Worm (Caenorhabditis elegans) whole organism, L1 larva: ENCODE data around the gene C35D10.3.

Experiments used
- C04F5.9 ChIP-seq: sonication (generic microtip); optimal IDR thresholded peaks from 2 replicates; lab custom pipeline; 2016; ENCODE audit warnings: missing genetic modification characterization, missing compliant biosample characterization
- C16A3.4 ChIP-seq: fragments of 150-350 bp; optimal IDR thresholded peaks from 2 replicates; lab custom pipeline; 2014; ENCODE audit warnings: missing biosample characterization, missing genetic modification characterization
- C34B4.2 ChIP-seq: sonication (generic microtip); optimal IDR thresholded peaks from 2 replicates; lab custom pipeline; 2017; ENCODE audit warnings: mild to moderate bottlenecking, missing genetic modification characterization, missing compliant biosample characterization
- F16B12.6 ChIP-seq: fragments of 150-350 bp; optimal IDR thresholded peaks from 2 replicates; lab custom pipeline; 2014; ENCODE audit warnings: missing biosample characterization, missing genetic modification characterization
- alr-1 ChIP-seq: fragments of 200-800 bp; sonication (Bioruptor generic); optimal IDR thresholded peaks from 2 replicates; lab custom pipeline; 2018; ENCODE audit warnings: borderline replicate concordance, mild to moderate bottlenecking, missing genetic modification characterization, missing compliant biosample characterization
- aly-2 ChIP-seq: fragments of 150-350 bp; optimal IDR thresholded peaks from 2 replicates; lab custom pipeline; 2014; ENCODE audit warnings: missing biosample characterization, missing genetic modification characterization
- ama-1 ChIP-seq: fragments of 150-350 bp; optimal IDR thresholded peaks from 2 replicates; lab custom pipeline; 2014
- ceh-63 ChIP-seq: fragments of 200-800 bp; sonication (Bioruptor generic); optimal IDR thresholded peaks from 2 replicates; lab custom pipeline; 2018; ENCODE audit warnings: mild to moderate bottlenecking, missing genetic modification characterization, missing compliant biosample characterization
- ceh-82 ChIP-seq, 3 experiments: fragments of 150-350 bp in 1 of 3; sonication (generic microtip) in 2 of 3; optimal IDR thresholded peaks; 2 replicates each; lab custom pipeline; 2014 to 2017; ENCODE audit warnings: missing biosample characterization in 3 of 3, missing genetic modification characterization in 3 of 3
- ceh-90 ChIP-seq: sonication (generic microtip); optimal IDR thresholded peaks from 2 replicates; lab custom pipeline; 2016; ENCODE audit warnings: missing genetic modification characterization, missing compliant biosample characterization
- dpl-1 ChIP-seq, 3 experiments: fragments of 150-350 bp in 2 of 3; sonication (generic microtip) in 1 of 3; optimal IDR thresholded peaks; 2 replicates each; lab custom pipeline; 2014 to 2017; ENCODE audit warnings: missing biosample characterization in 3 of 3, missing genetic modification characterization in 3 of 3, missing genetic modification reagents in 3 of 3
- efl-3 ChIP-seq: fragments of 200-800 bp; sonication (Bioruptor generic); optimal IDR thresholded peaks from 2 replicates; lab custom pipeline; 2018; ENCODE audit warnings: mild to moderate bottlenecking, missing genetic modification characterization, missing compliant biosample characterization
- egl-27 ChIP-seq, 2 experiments: fragments of 150-350 bp in 1 of 2; sonication (generic microtip); optimal IDR thresholded peaks; 3 replicates each; lab custom pipeline; 2017 to 2018; ENCODE audit warnings: missing biosample characterization in 2 of 2, missing genetic modification characterization in 2 of 2, missing genetic modification reagents in 2 of 2
- elt-2 ChIP-seq: sonication (generic microtip); optimal IDR thresholded peaks from 2 replicates; lab custom pipeline; 2016; ENCODE audit warnings: missing genetic modification characterization, mild to moderate bottlenecking, inconsistent platforms, missing compliant biosample characterization, missing genetic modification reagents
- elt-3 ChIP-seq, 6 experiments: fragments of 150-350 bp in 1 of 6; sonication (generic microtip); optimal IDR thresholded peaks; 2 replicates each; lab custom pipeline; 2017 to 2018; ENCODE audit warnings: missing biosample characterization in 6 of 6, missing genetic modification characterization in 6 of 6, inconsistent platforms in 1 of 6
- ets-5 ChIP-seq: fragments of 200-800 bp; sonication (Bioruptor generic); IDR thresholded peaks from 2 replicates; pipeline ENCODE4 v1.3.6; 2022; ENCODE audit warnings: missing genetic modification characterization, missing compliant biosample characterization
- fkh-4 ChIP-seq: sonication (generic microtip); optimal IDR thresholded peaks from 2 replicates; lab custom pipeline; 2016; ENCODE audit warnings: missing compliant biosample characterization, missing genetic modification characterization, borderline replicate concordance
- fkh-8 ChIP-seq: sonication (generic microtip); optimal IDR thresholded peaks from 2 replicates; lab custom pipeline; 2016; ENCODE audit warnings: mild to moderate bottlenecking, missing genetic modification characterization, missing compliant biosample characterization
- hlh-4 ChIP-seq: sonication (generic microtip); optimal IDR thresholded peaks from 2 replicates; lab custom pipeline; 2016; ENCODE audit warnings: mild to moderate bottlenecking, missing genetic modification characterization, missing compliant biosample characterization
- hpl-2 ChIP-seq: fragments of 150-350 bp; optimal IDR thresholded peaks from 2 replicates; lab custom pipeline; 2014; ENCODE audit warnings: missing biosample characterization, missing genetic modification reagents, missing genetic modification characterization
- isw-1 ChIP-seq: fragments of 200-800 bp; sonication (Bioruptor generic); IDR thresholded peaks from 2 replicates; pipeline ENCODE4 v1.3.6; 2022; ENCODE audit warnings: missing genetic modification characterization, missing compliant biosample characterization
- lin-13 ChIP-seq: fragments of 150-350 bp; optimal IDR thresholded peaks from 2 replicates; lab custom pipeline; 2014; ENCODE audit warnings: missing biosample characterization, missing genetic modification reagents, missing genetic modification characterization
- lin-39 ChIP-seq: fragments of 150-350 bp; optimal IDR thresholded peaks from 2 replicates; lab custom pipeline; 2014; ENCODE audit warnings: missing biosample characterization, missing genetic modification reagents, missing genetic modification characterization
- mdl-1 ChIP-seq, 2 experiments: fragments of 150-350 bp; optimal IDR thresholded peaks; 2 replicates each; lab custom pipeline; 2014 to 2017; ENCODE audit warnings: missing biosample characterization in 2 of 2, missing genetic modification characterization in 2 of 2, inconsistent platforms in 1 of 2
- mef-2 ChIP-seq: fragments of 150-350 bp; optimal IDR thresholded peaks from 2 replicates; lab custom pipeline; 2014; ENCODE audit warnings: missing biosample characterization, missing genetic modification characterization
- nhr-11 ChIP-seq: fragments of 150-350 bp; optimal IDR thresholded peaks from 2 replicates; lab custom pipeline; 2014; ENCODE audit warnings: missing biosample characterization, missing genetic modification characterization
- nhr-19 ChIP-seq: fragments of 200-800 bp; sonication (Bioruptor generic); conservative IDR thresholded peaks from 2 replicates; pipeline ENCODE4 v1.3.6; 2022; ENCODE audit warnings: missing genetic modification characterization, missing compliant biosample characterization
- nhr-28 ChIP-seq: fragments of 150-350 bp; optimal IDR thresholded peaks from 2 replicates; lab custom pipeline; 2014; ENCODE audit warnings: missing biosample characterization, missing genetic modification characterization
- nhr-47 ChIP-seq: sonication (generic microtip); optimal IDR thresholded peaks from 2 replicates; lab custom pipeline; 2016; ENCODE audit warnings: mild to moderate bottlenecking, missing genetic modification characterization, moderate library complexity, missing compliant biosample characterization
- nhr-71 ChIP-seq: sonication (generic microtip); optimal IDR thresholded peaks from 2 replicates; lab custom pipeline; 2016; ENCODE audit warnings: mild to moderate bottlenecking, missing genetic modification characterization, moderate library complexity, missing compliant biosample characterization
- nhr-76 ChIP-seq: sonication (generic microtip); optimal IDR thresholded peaks from 2 replicates; lab custom pipeline; 2017; ENCODE audit warnings: missing biosample characterization, missing genetic modification characterization
- nhr-77 ChIP-seq: fragments of 150-350 bp; optimal IDR thresholded peaks from 2 replicates; lab custom pipeline; 2014; ENCODE audit warnings: missing biosample characterization, missing genetic modification characterization
- nhr-85 ChIP-seq: sonication (generic microtip); peaks from one replicate; lab custom pipeline; 2016; ENCODE audit warnings: missing genetic modification characterization, inconsistent platforms, missing compliant biosample characterization
- nhr-90 ChIP-seq: sonication (generic microtip); optimal IDR thresholded peaks from 2 replicates; lab custom pipeline; 2016; ENCODE audit warnings: mild to moderate bottlenecking, missing genetic modification characterization, missing compliant biosample characterization; ENCODE audit not compliant: poor library complexity
- pag-3 ChIP-seq: sonication (generic microtip); optimal IDR thresholded peaks from 2 replicates; lab custom pipeline; 2017; ENCODE audit warnings: missing genetic modification characterization, mild to moderate bottlenecking, missing compliant biosample characterization, antibody characterized with exemption, borderline replicate concordance; ENCODE audit not compliant: insufficient read depth
- pax-3 ChIP-seq: fragments of 200-800 bp; sonication (Bioruptor generic); optimal IDR thresholded peaks from 2 replicates; lab custom pipeline; 2018; ENCODE audit warnings: mild to moderate bottlenecking, missing genetic modification characterization, moderate library complexity, missing compliant biosample characterization
- pqm-1 ChIP-seq: sonication (generic microtip); optimal IDR thresholded peaks from 3 replicates; lab custom pipeline; 2017; ENCODE audit warnings: missing biosample characterization, missing genetic modification characterization
- skn-1 ChIP-seq: fragments of 150-350 bp; optimal IDR thresholded peaks from 2 replicates; lab custom pipeline; 2014; ENCODE audit warnings: missing biosample characterization, missing genetic modification characterization
- snu-23 ChIP-seq: sonication (generic microtip); optimal IDR thresholded peaks from 2 replicates; lab custom pipeline; 2016; ENCODE audit warnings: missing genetic modification characterization, missing compliant biosample characterization
- sox-4 ChIP-seq: sonication (generic microtip); optimal IDR thresholded peaks from 2 replicates; lab custom pipeline; 2016; ENCODE audit warnings: missing genetic modification characterization, missing compliant biosample characterization
- sptf-1 ChIP-seq: fragments of 150-350 bp; optimal IDR thresholded peaks from 2 replicates; lab custom pipeline; 2014; ENCODE audit warnings: missing biosample characterization, missing genetic modification characterization
- swsn-7 ChIP-seq: sonication (generic microtip); optimal IDR thresholded peaks from 2 replicates; lab custom pipeline; 2016; ENCODE audit warnings: missing genetic modification characterization, missing compliant biosample characterization
- tbx-2 ChIP-seq: sonication (generic microtip); optimal IDR thresholded peaks from 2 replicates; lab custom pipeline; 2016; ENCODE audit warnings: missing genetic modification characterization, missing compliant biosample characterization
- tlp-1 ChIP-seq: fragments of 150-350 bp; optimal IDR thresholded peaks from 2 replicates; lab custom pipeline; 2014; ENCODE audit warnings: missing biosample characterization, missing genetic modification characterization
- unc-30 ChIP-seq: sonication (generic microtip); optimal IDR thresholded peaks from 2 replicates; lab custom pipeline; 2017; ENCODE audit warnings: missing biosample characterization, missing genetic modification characterization
- unc-86 ChIP-seq: sonication (generic microtip); optimal IDR thresholded peaks from 2 replicates; lab custom pipeline; 2016; ENCODE audit warnings: missing genetic modification characterization, missing compliant biosample characterization
- unc-98 ChIP-seq: fragments of 200-800 bp; sonication (Bioruptor generic); IDR thresholded peaks from 2 replicates; pipeline ENCODE4 v1.3.6; 2022; ENCODE audit warnings: missing genetic modification characterization, missing compliant biosample characterization
- vab-15 ChIP-seq: sonication (generic microtip); optimal IDR thresholded peaks from 2 replicates; lab custom pipeline; 2017; ENCODE audit warnings: missing genotype, mild to moderate bottlenecking, missing genetic modification characterization, missing compliant biosample characterization
- xbp-1 ChIP-seq: sonication (generic microtip); optimal IDR thresholded peaks from 2 replicates; lab custom pipeline; 2016; ENCODE audit warnings: missing genetic modification characterization, missing compliant biosample characterization
- zag-1 ChIP-seq: fragments of 150-350 bp; optimal IDR thresholded peaks from 2 replicates; lab custom pipeline; 2014; ENCODE audit warnings: missing biosample characterization, missing genetic modification characterization
- zip-4 ChIP-seq: fragments of 200-800 bp; sonication (Bioruptor generic); optimal IDR thresholded peaks from 2 replicates; lab custom pipeline; 2018; ENCODE audit warnings: mild to moderate bottlenecking, missing genetic modification characterization, moderate library complexity, missing compliant biosample characterization
- ztf-11 ChIP-seq, 2 experiments: sonication (generic microtip); optimal IDR thresholded peaks; 2 replicates each; lab custom pipeline; 2016 to 2017; ENCODE audit warnings: missing genetic modification characterization in 2 of 2, missing biosample characterization in 1 of 2, missing compliant biosample characterization in 1 of 2
- ztf-4 ChIP-seq: fragments of 150-350 bp; optimal IDR thresholded peaks from 2 replicates; lab custom pipeline; 2014; ENCODE audit warnings: missing biosample characterization, missing genetic modification characterization

The C35D10.3 gene

DNA sequence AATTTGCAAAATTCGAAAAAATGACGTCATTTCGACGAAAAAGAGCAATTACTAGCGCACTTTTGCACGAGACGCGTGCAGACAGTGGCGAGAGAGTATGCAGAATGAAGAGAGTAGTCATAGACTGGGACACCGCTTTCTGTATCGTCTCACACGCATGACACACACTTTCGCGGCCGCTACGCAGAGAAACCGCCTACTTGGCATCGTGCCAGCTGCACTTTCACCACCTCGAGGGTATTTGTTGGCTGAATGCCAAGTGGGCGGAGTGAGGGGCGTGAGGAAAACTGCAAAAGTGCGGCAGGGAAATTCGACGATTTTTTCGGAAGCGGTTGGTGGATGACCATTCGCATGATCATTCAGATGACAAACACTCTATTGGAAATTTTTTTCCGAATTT lies 31.0 kb downstream of the C35D10.3 start:
- TF ChIP-seq ama-1 (lab: Kevin White, UChicago) (no peak), sox-4 (tag; lab: Kevin White, UChicago) (peak; percentile 99), nhr-28 (tag; lab: Kevin White, UChicago) (no peak), unc-86 (tag; lab: Kevin White, UChicago) (peak; percentile 100), nhr-85 (tag; lab: Kevin White, UChicago) (peak; percentile 100), lin-13 (GFP tag; lab: Kevin White, UChicago) (peak; percentile 100), fkh-4 (tag; lab: Kevin White, UChicago) (peak; percentile 93), isw-1 (peak; percentile 98), nhr-11 (tag; lab: Kevin White, UChicago) (peak; percentile 94), ztf-4 (tag; lab: Kevin White, UChicago) (peak; percentile 99), unc-98 (GFP tag; lab: Robert Waterston, UW) (peak; percentile 80), pqm-1 (tag; lab: Kevin White, UChicago) (peak; percentile 95), zip-4 (GFP tag; lab: Kevin White, UChicago) (peak; percentile 96), C16A3.4 (peak; percentile 99), elt-2 (tag; lab: Kevin White, UChicago) (peak; percentile 99), pag-3 (tag; lab: Kevin White, UChicago) (peak; percentile 80), dpl-1 (GFP tag; optimal IDR thresholded peaks at IDR 0.05; lab: Kevin White, UChicago) (peak; percentile 89 to 91 (median 89)), ztf-11 (tag; optimal IDR thresholded peaks at IDR 0.05; lab: Kevin White, UChicago) (peak in 1 of 2 experiments; percentile 99), zag-1 (tag; lab: Kevin White, UChicago) (peak; percentile 30), sptf-1 (tag; lab: Kevin White, UChicago) (no peak), vab-15 (tag; lab: Kevin White, UChicago) (peak; percentile 98), xbp-1 (peak; percentile 99), unc-30 (tag; lab: Kevin White, UChicago) (no peak), nhr-76 (tag; lab: Kevin White, UChicago) (peak; percentile 69), elt-3 (tag; optimal IDR thresholded peaks at IDR 0.05; lab: Kevin White, UChicago) (peak in 5 of 6 experiments; percentile 68 to 98 (median 97)), mef-2 (tag; lab: Kevin White, UChicago) (peak; percentile 96), swsn-7 (tag; lab: Kevin White, UChicago) (peak; percentile 100), hpl-2 (peak; percentile 95), ceh-63 (GFP tag; lab: Kevin White, UChicago) (peak; percentile 92), pax-3 (tag; lab: Kevin White, UChicago) (peak; percentile 100), lin-39 (tag; lab: Kevin White, UChicago) (peak; percentile 93), snu-23 (GFP tag; lab: Kevin White, UChicago) (peak; percentile 100), fkh-8 (tag; lab: Kevin White, UChicago) (peak; percentile 100), nhr-19 (GFP tag; lab: Robert Waterston, UW) (peak; percentile 100), nhr-47 (peak; percentile 100), skn-1 (tag; lab: Kevin White, UChicago) (peak; percentile 95), nhr-71 (tag; lab: Kevin White, UChicago) (peak; percentile 100), C04F5.9 (tag; lab: Kevin White, UChicago) (peak; percentile 97), egl-27 (tag; optimal IDR thresholded peaks at IDR 0.05; lab: Kevin White, UChicago) (peak; percentile 83 to 96), nhr-90 (peak; percentile 99), aly-2 (tag; lab: Kevin White, UChicago) (peak; percentile 90), ceh-82 (tag; optimal IDR thresholded peaks at IDR 0.05; lab: Kevin White, UChicago) (peak; percentile 95 to 98 (median 97)), alr-1 (no peak), hlh-4 (tag; lab: Kevin White, UChicago) (peak; percentile 83), efl-3 (GFP tag; lab: Kevin White, UChicago) (peak; percentile 95), mdl-1 (tag; optimal IDR thresholded peaks at IDR 0.05; lab: Kevin White, UChicago) (peak; percentile 45 to 99), F16B12.6 (tag; lab: Kevin White, UChicago) (peak; percentile 68), ceh-90 (tag; lab: Kevin White, UChicago) (peak; percentile 73), nhr-77 (peak; percentile 99), tlp-1 (no peak), C34B4.2 (peak; percentile 91), tbx-2 (tag; lab: Kevin White, UChicago) (peak; percentile 100), ets-5 (GFP tag; lab: Robert Waterston, UW) (no peak)
